Worm (Caenorhabditis elegans) whole organism, young adult: ENCODE data around the gene nhr-145.

ENCODE experiments used
- D2030.7 ChIP-seq: fragments of 200-800 bp; sonication (Bioruptor generic); IDR thresholded peaks from 2 replicates; pipeline ENCODE4 v1.3.6; 2022; ENCODE audit warnings: missing genetic modification reagents, missing genetic modification characterization, missing compliant biosample characterization
- F57C9.4 ChIP-seq: sonication (generic microtip); optimal IDR thresholded peaks from 2 replicates; lab custom pipeline; 2017; ENCODE audit warnings: mild to moderate bottlenecking, missing genetic modification characterization, missing compliant biosample characterization
- K11D2.4 ChIP-seq: fragments of 200-800 bp; sonication (Bioruptor generic); IDR thresholded peaks from 2 replicates; pipeline ENCODE4 v1.3.6; 2022; ENCODE audit warnings: missing genetic modification reagents, missing genetic modification characterization, missing compliant biosample characterization
- aptf-3 ChIP-seq: fragments of 200-800 bp; sonication (Bioruptor generic); IDR thresholded peaks from 2 replicates; pipeline ENCODE4 v1.3.6; 2022; ENCODE audit warnings: missing genetic modification characterization, missing compliant biosample characterization
- lag-1 ChIP-seq: fragments of 200-800 bp; sonication (Bioruptor generic); IDR thresholded peaks from 2 replicates; pipeline ENCODE4 v1.3.6; 2022; ENCODE audit warnings: missing genetic modification reagents, missing genetic modification characterization, missing compliant biosample characterization
- lsy-27 ChIP-seq: sonication (generic microtip); optimal IDR thresholded peaks from 2 replicates; lab custom pipeline; 2017; ENCODE audit warnings: missing genetic modification characterization, mild to moderate bottlenecking, missing compliant biosample characterization, antibody characterized with exemption, missing genotype, borderline replicate concordance; ENCODE audit not compliant: insufficient read depth
- pha-4 ChIP-seq: fragments of 150-350 bp; sonication (generic microtip); optimal IDR thresholded peaks from 2 replicates; lab custom pipeline; 2014; ENCODE audit warnings: missing biosample characterization, missing genetic modification reagents, missing genetic modification characterization
- unc-130 ChIP-seq: sonication (generic microtip); optimal IDR thresholded peaks from 2 replicates; lab custom pipeline; 2016; ENCODE audit warnings: missing genetic modification reagents, missing genetic modification characterization, missing compliant biosample characterization
- ztf-28 ChIP-seq: fragments of 200-800 bp; sonication (Bioruptor generic); IDR thresholded peaks from 2 replicates; pipeline ENCODE4 v1.3.6; 2022; ENCODE audit warnings: missing genetic modification reagents, missing genetic modification characterization, missing compliant biosample characterization

DNA sequence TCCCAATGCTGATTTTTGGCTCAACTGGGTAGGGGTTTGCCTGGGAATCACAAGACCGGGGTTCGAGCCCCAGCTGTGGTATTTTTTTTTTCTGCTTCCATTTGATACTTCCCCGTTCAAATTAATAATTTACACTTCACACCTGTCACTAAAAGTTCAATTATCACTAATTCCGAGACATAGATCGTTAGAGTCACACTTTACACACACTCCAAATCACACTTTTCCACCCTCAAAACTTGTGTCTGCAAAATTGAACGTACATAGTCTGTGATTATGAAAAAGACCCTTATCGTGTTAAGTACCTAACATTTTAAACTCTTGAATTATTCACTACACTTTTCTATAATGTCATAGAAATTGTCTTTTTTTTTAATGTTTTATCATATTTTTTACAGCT is 3.7 kb upstream of the nhr-145 start:
- TF ChIP-seq unc-130 (GFP tag; lab: Kevin White, UChicago): no peak
- TF ChIP-seq lag-1: no peak
- TF ChIP-seq pha-4 (tag; lab: Kevin White, UChicago): no peak
- no peak for TF ChIP-seq K11D2.4 (GFP tag; lab: Robert Waterston, UW)
- TF ChIP-seq aptf-3: no peak
- no peak for TF ChIP-seq F57C9.4
- no peak for TF ChIP-seq ztf-28 (GFP tag; lab: Robert Waterston, UW)
- TF ChIP-seq lsy-27 (tag; lab: Kevin White, UChicago): no peak
- no peak for TF ChIP-seq D2030.7 (GFP tag; lab: Robert Waterston, UW)
